Fruit fly (Drosophila melanogaster) whole organism, prepupa: Measurements from ENCODE around the gene CG8173.

Experiments
- CG10631 ChIP-seq: fragments of 200-800 bp; sonication (Bioruptor generic); optimal IDR thresholded peaks from 2 replicates; lab custom pipeline; 2016; ENCODE audit warnings: missing biosample characterization, missing genetic modification characterization
- CG10669 ChIP-seq: fragments of 200-800 bp; sonication (Bioruptor generic); optimal IDR thresholded peaks from 3 replicates; lab custom pipeline; 2018; ENCODE audit warnings: missing biosample characterization, mild to moderate bottlenecking, missing genetic modification characterization, moderate library complexity
- CG11762 ChIP-seq: fragments of 200-800 bp; sonication (Bioruptor generic); optimal IDR thresholded peaks from 3 replicates; lab custom pipeline; 2016; ENCODE audit warnings: missing biosample characterization, missing genetic modification characterization; ENCODE audit not compliant: insufficient read depth
- CG11902 ChIP-seq: fragments of 200-800 bp; sonication (Bioruptor generic); optimal IDR thresholded peaks from 3 replicates; lab custom pipeline; 2016; ENCODE audit warnings: missing biosample characterization, missing genetic modification characterization
- CG15336 ChIP-seq: fragments of 200-800 bp; sonication (Bioruptor generic); IDR thresholded peaks from 2 replicates; pipeline ENCODE4 v1.3.6; 2022; ENCODE audit warnings: missing biosample characterization, missing genetic modification characterization
- CG3032 ChIP-seq: fragments of 200-800 bp; optimal IDR thresholded peaks from 2 replicates; lab custom pipeline; 2019; ENCODE audit warnings: missing biosample characterization, mild to moderate bottlenecking, missing genetic modification characterization, moderate library complexity
- CG31627 ChIP-seq: fragments of 200-800 bp; sonication (Bioruptor generic); optimal IDR thresholded peaks from 3 replicates; lab custom pipeline; 2016; ENCODE audit warnings: missing biosample characterization, missing genetic modification characterization
- CG32006 ChIP-seq: fragments of 200-800 bp; sonication (Bioruptor generic); optimal IDR thresholded peaks from 3 replicates; lab custom pipeline; 2017; ENCODE audit warnings: missing biosample characterization, mild to moderate bottlenecking, missing genetic modification characterization
- CG34406 ChIP-seq: fragments of 200-800 bp; sonication (Bioruptor generic); optimal IDR thresholded peaks from 3 replicates; lab custom pipeline; 2016; ENCODE audit warnings: missing biosample characterization, missing genetic modification characterization
- CG3919 ChIP-seq: fragments of 200-800 bp; sonication (Bioruptor generic); optimal IDR thresholded peaks from 3 replicates; lab custom pipeline; 2016; ENCODE audit warnings: missing biosample characterization, missing genetic modification characterization
- CG6163 ChIP-seq: fragments of 200-800 bp; sonication (Bioruptor generic); IDR thresholded peaks from 3 replicates; pipeline ENCODE4 v1.3.6; 2022; ENCODE audit warnings: missing biosample characterization, missing genetic modification characterization
- CG6792 ChIP-seq: fragments of 200-800 bp; sonication (Bioruptor generic); optimal IDR thresholded peaks from 3 replicates; lab custom pipeline; 2016; ENCODE audit warnings: missing biosample characterization, missing genetic modification characterization
- CG6808 ChIP-seq: fragments of 200-800 bp; sonication (Bioruptor generic); optimal IDR thresholded peaks from 3 replicates; lab custom pipeline; 2017; ENCODE audit warnings: missing biosample characterization, missing genetic modification characterization, mild to moderate bottlenecking, moderate library complexity, missing genetic modification reagents
- CG7368 ChIP-seq: fragments of 200-800 bp; sonication (Bioruptor generic); optimal IDR thresholded peaks from 3 replicates; lab custom pipeline; 2016; ENCODE audit warnings: missing biosample characterization, missing genetic modification characterization
- CG8119 ChIP-seq: fragments of 200-800 bp; sonication (Bioruptor generic); IDR thresholded peaks from 3 replicates; pipeline ENCODE4 v1.3.6; 2022; ENCODE audit warnings: missing biosample characterization, missing genetic modification characterization
- CG8632 ChIP-seq: fragments of 200-800 bp; sonication (Bioruptor generic); optimal IDR thresholded peaks from 3 replicates; lab custom pipeline; 2016; ENCODE audit warnings: missing biosample characterization, missing genetic modification characterization
- CG9139 ChIP-seq: fragments of 200-800 bp; sonication (Bioruptor generic); optimal IDR thresholded peaks from 3 replicates; lab custom pipeline; 2017; ENCODE audit warnings: missing biosample characterization, mild to moderate bottlenecking, missing genetic modification characterization
- Eip78C ChIP-seq: fragments of 200-800 bp; sonication (Bioruptor generic); peaks from one replicate; lab custom pipeline; 2016; ENCODE audit warnings: missing biosample characterization, missing genetic modification characterization
- Ets21C ChIP-seq: fragments of 200-800 bp; sonication (Bioruptor generic); optimal IDR thresholded peaks from 3 replicates; lab custom pipeline; 2016; ENCODE audit warnings: missing biosample characterization, missing genetic modification characterization
- Gug ChIP-seq: fragments of 200-800 bp; sonication (Bioruptor generic); IDR thresholded peaks from 2 replicates; pipeline ENCODE4 v1.3.6; 2022; ENCODE audit warnings: missing biosample characterization, missing genetic modification characterization
- Hr38 ChIP-seq: sonication (Bioruptor generic); optimal IDR thresholded peaks from 2 replicates; lab custom pipeline; 2016; ENCODE audit warnings: missing biosample characterization, missing genetic modification characterization
- Hr39 ChIP-seq: fragments of 200-800 bp; sonication (Bioruptor generic); optimal IDR thresholded peaks from 2 replicates; lab custom pipeline; 2016; ENCODE audit warnings: missing biosample characterization, missing genetic modification characterization
- Hr4 ChIP-seq: fragments of 200-800 bp; sonication (Bioruptor generic); optimal IDR thresholded peaks from 3 replicates; lab custom pipeline; 2016; ENCODE audit warnings: missing biosample characterization, missing genetic modification characterization
- Lpt ChIP-seq: fragments of 200-800 bp; sonication (Bioruptor generic); optimal IDR thresholded peaks from 3 replicates; lab custom pipeline; 2016; ENCODE audit warnings: missing biosample characterization, missing genetic modification characterization
- OdsH ChIP-seq: fragments of 200-800 bp; sonication (Bioruptor generic); optimal IDR thresholded peaks from 3 replicates; lab custom pipeline; 2016; ENCODE audit warnings: missing biosample characterization, missing genetic modification characterization
- Smox ChIP-seq: fragments of 200-800 bp; sonication (Bioruptor generic); optimal IDR thresholded peaks from 3 replicates; lab custom pipeline; 2016; ENCODE audit warnings: missing biosample characterization, missing genetic modification characterization
- achi ChIP-seq: fragments of 200-800 bp; sonication (Bioruptor generic); optimal IDR thresholded peaks from 3 replicates; lab custom pipeline; 2016; ENCODE audit warnings: missing biosample characterization, missing genetic modification characterization
- acj6 ChIP-seq: fragments of 200-800 bp; sonication (Bioruptor generic); optimal IDR thresholded peaks from 3 replicates; lab custom pipeline; 2016; ENCODE audit warnings: missing biosample characterization, missing genetic modification characterization
- cyc ChIP-seq: fragments of 200-800 bp; sonication (Bioruptor generic); optimal IDR thresholded peaks from 3 replicates; lab custom pipeline; 2016; ENCODE audit warnings: missing biosample characterization, missing genetic modification characterization
- eg ChIP-seq: fragments of 200-800 bp; sonication (Bioruptor generic); IDR thresholded peaks from 3 replicates; pipeline ENCODE4 v1.3.6; 2022; ENCODE audit warnings: missing biosample characterization, missing genetic modification characterization
- esn ChIP-seq: fragments of 200-800 bp; sonication (Bioruptor generic); optimal IDR thresholded peaks from 2 replicates; lab custom pipeline; 2016; ENCODE audit warnings: missing biosample characterization, mild to moderate bottlenecking, missing genetic modification characterization, moderate library complexity
- fd85E ChIP-seq: fragments of 200-800 bp; sonication (Bioruptor generic); optimal IDR thresholded peaks from 3 replicates; lab custom pipeline; 2016; ENCODE audit warnings: missing biosample characterization, missing genetic modification characterization
- fkh ChIP-seq: fragments of 200-800 bp; sonication (Bioruptor generic); optimal IDR thresholded peaks from 3 replicates; lab custom pipeline; 2017; ENCODE audit warnings: missing biosample characterization, mild to moderate bottlenecking, missing genetic modification characterization, moderate library complexity
- lz ChIP-seq: fragments of 200-800 bp; sonication (Bioruptor generic); optimal IDR thresholded peaks from 3 replicates; lab custom pipeline; 2016; ENCODE audit warnings: missing biosample characterization, missing genetic modification characterization
- pdm3 ChIP-seq: fragments of 200-800 bp; sonication (Bioruptor generic); optimal IDR thresholded peaks from 3 replicates; lab custom pipeline; 2016; ENCODE audit warnings: missing biosample characterization, missing genetic modification characterization
- salr ChIP-seq, 2 experiments: fragments of 200-800 bp; sonication (Bioruptor generic); optimal IDR thresholded peaks; 3 replicates each; lab custom pipeline; 2016 to 2018; ENCODE audit warnings: missing biosample characterization in 2 of 2, missing genetic modification characterization in 2 of 2, mild to moderate bottlenecking in 1 of 2
- spab ChIP-seq: fragments of 200-800 bp; sonication (Bioruptor generic); optimal IDR thresholded peaks from 2 replicates; lab custom pipeline; 2017; ENCODE audit warnings: missing biosample characterization, mild to moderate bottlenecking, missing genetic modification characterization, missing genetic modification reagents
- ss ChIP-seq, 2 experiments: fragments of 200-800 bp; sonication (Bioruptor generic); optimal IDR thresholded peaks; 2 replicates in 1 of 2; 3 replicates in 1 of 2; lab custom pipeline; 2017 to 2018; ENCODE audit warnings: mild to moderate bottlenecking in 2 of 2, missing biosample characterization in 2 of 2, missing genetic modification characterization in 2 of 2, moderate library complexity in 1 of 2
- svp ChIP-seq: fragments of 200-800 bp; sonication (Bioruptor generic); peaks from one replicate; lab custom pipeline; 2016; ENCODE audit warnings: missing biosample characterization, missing genetic modification characterization
- topi ChIP-seq: fragments of 200-800 bp; sonication (Bioruptor generic); optimal IDR thresholded peaks from 3 replicates; lab custom pipeline; 2016; ENCODE audit warnings: missing biosample characterization, missing genetic modification characterization

CG8173 gene

dm6 chrX:17718423-17718822 is 9.0 kb upstream of the CG8173 start:
- no peak for TF ChIP-seq Hr38 (GFP tag; lab: Kevin White, UChicago)
- no peak for TF ChIP-seq esn
- TF ChIP-seq CG10631: no peak
- no peak for TF ChIP-seq CG10669
- TF ChIP-seq CG11762 (GFP tag; lab: Kevin White, UChicago): no peak
- TF ChIP-seq Lpt (GFP tag; lab: Kevin White, UChicago): no peak
- peak; percentile 18 for TF ChIP-seq OdsH
- no peak for TF ChIP-seq Hr39
- no peak for TF ChIP-seq cyc
- TF ChIP-seq CG11902 (GFP tag; lab: Kevin White, UChicago): no peak
- no peak for TF ChIP-seq Smox
- TF ChIP-seq svp (GFP tag; lab: Kevin White, UChicago): peak; percentile 73
- TF ChIP-seq CG8119 (GFP tag; lab: Robert Waterston, UW): 0 out of 3 replicates have a peak, but pooled peaks have one; percentile 28
- peak; percentile 24 for TF ChIP-seq achi
- TF ChIP-seq Hr4 (GFP tag; lab: Kevin White, UChicago): peak; percentile 36
- TF ChIP-seq CG6808: no peak
- no peak for TF ChIP-seq CG15336 (GFP tag; lab: Robert Waterston, UW)
- TF ChIP-seq topi (GFP tag; lab: Kevin White, UChicago): no peak
- TF ChIP-seq CG7368 (GFP tag; lab: Kevin White, UChicago): no peak
- TF ChIP-seq salr (GFP tag; optimal IDR thresholded peaks at IDR 0.05; lab: Kevin White, UChicago): no peak
- TF ChIP-seq ss (GFP tag; optimal IDR thresholded peaks at IDR 0.05; lab: Kevin White, UChicago): no peak
- peak; percentile 39 for TF ChIP-seq Eip78C (GFP tag; lab: Kevin White, UChicago)
- no peak for TF ChIP-seq CG8632 (GFP tag; lab: Kevin White, UChicago)
- TF ChIP-seq CG9139 (GFP tag; lab: Kevin White, UChicago): no peak
- TF ChIP-seq fkh (GFP tag; lab: Kevin White, UChicago): no peak
- no peak for TF ChIP-seq CG31627 (GFP tag; lab: Kevin White, UChicago)
- TF ChIP-seq pdm3 (GFP tag; lab: Kevin White, UChicago): peak; percentile 22
- TF ChIP-seq eg (GFP tag; lab: Robert Waterston, UW): peak; percentile 45; the same call in 1 of the 3 replicates
- TF ChIP-seq Ets21C (GFP tag; lab: Kevin White, UChicago): no peak
- peak; percentile 57 for TF ChIP-seq CG32006 (GFP tag; lab: Kevin White, UChicago)
- TF ChIP-seq acj6: peak; percentile 18
- no peak for TF ChIP-seq lz
- TF ChIP-seq CG34406 (GFP tag; lab: Kevin White, UChicago): no peak
- TF ChIP-seq CG3032 (tag; lab: Kevin White, UChicago): no peak
- TF ChIP-seq CG6792 (GFP tag; lab: Kevin White, UChicago): peak; percentile 11
- TF ChIP-seq Gug (GFP tag; lab: Robert Waterston, UW): no peak
- no peak for TF ChIP-seq spab (GFP tag; lab: Kevin White, UChicago)
- TF ChIP-seq CG6163: no peak
- TF ChIP-seq CG3919 (GFP tag; lab: Kevin White, UChicago): no peak
- TF ChIP-seq, all 60 proteins: peak for 11

dm6 chrX:17716814-17717565 is 7.5 kb upstream of the CG8173 start:
- TF ChIP-seq CG32006 (GFP tag; lab: Kevin White, UChicago) (peak; percentile 25), Eip78C (GFP tag; lab: Kevin White, UChicago) (peak; percentile 41), achi (no peak), fd85E (GFP tag; lab: Kevin White, UChicago) (no peak), CG15336 (GFP tag; lab: Robert Waterston, UW) (peak; percentile 38; the same call in 1 of the 2 replicates)
